Fruit fly (Drosophila melanogaster) whole organism, embryonic: Measurements from ENCODE around the gene Kaz1-ORFB.

Experiments
- Abd-B ChIP-seq: fragments of 200-800 bp; sonication (Bioruptor generic); optimal IDR thresholded peaks from 2 replicates; lab custom pipeline; 2018; ENCODE audit warnings: missing biosample characterization, mild to moderate bottlenecking, missing genetic modification characterization, moderate library complexity
- Bgb ChIP-seq: fragments of 200-800 bp; sonication (Bioruptor generic); IDR thresholded peaks from 2 replicates; pipeline ENCODE4 v1.3.6; 2022; ENCODE audit warnings: missing biosample characterization, missing genetic modification characterization; ENCODE audit not compliant: partially characterized antibody
- Bteb2 ChIP-seq: fragments of 200-800 bp; sonication (Bioruptor generic); optimal IDR thresholded peaks from 2 replicates; lab custom pipeline; 2016; ENCODE audit warnings: missing biosample characterization, missing genetic modification characterization
- CG1024 ChIP-seq: fragments of 200-800 bp; sonication (Bioruptor generic); IDR thresholded peaks from 2 replicates; pipeline ENCODE4 v1.3.6; 2022; ENCODE audit warnings: missing biosample characterization, missing genetic modification characterization
- CG10274 ChIP-seq: fragments of 200-800 bp; sonication (Bioruptor generic); optimal IDR thresholded peaks from 3 replicates; lab custom pipeline; 2017; ENCODE audit warnings: missing biosample characterization, mild to moderate bottlenecking, missing genetic modification characterization
- CG10366 ChIP-seq: fragments of 200-800 bp; sonication (Bioruptor generic); IDR thresholded peaks from 2 replicates; pipeline ENCODE4 v1.3.6; 2022; ENCODE audit warnings: missing biosample characterization, missing genetic modification characterization
- CG11398 ChIP-seq: fragments of 200-800 bp; sonication (Bioruptor generic); optimal IDR thresholded peaks from 2 replicates; lab custom pipeline; 2016; ENCODE audit warnings: missing biosample characterization, missing genetic modification characterization
- CG12071 ChIP-seq: fragments of 200-800 bp; sonication (Bioruptor generic); optimal IDR thresholded peaks from 3 replicates; lab custom pipeline; 2018; ENCODE audit warnings: missing biosample characterization, mild to moderate bottlenecking, missing genetic modification characterization
- CG1233 ChIP-seq: fragments of 200-800 bp; sonication (Bioruptor generic); optimal IDR thresholded peaks from 4 replicates; lab custom pipeline; 2018; ENCODE audit warnings: missing biosample characterization, mild to moderate bottlenecking, missing genetic modification characterization
- CG14050 ChIP-seq: fragments of 200-800 bp; sonication (Bioruptor generic); IDR thresholded peaks from 3 replicates; pipeline ENCODE4 v1.3.6; 2022; ENCODE audit warnings: missing biosample characterization, missing genetic modification characterization
- CG14441 ChIP-seq: fragments of 200-800 bp; sonication (Bioruptor generic); IDR thresholded peaks from 2 replicates; pipeline ENCODE4 v1.3.6; 2022; ENCODE audit warnings: missing biosample characterization, missing genetic modification characterization
- CG15696 ChIP-seq: fragments of 200-800 bp; sonication (Bioruptor generic); optimal IDR thresholded peaks from 2 replicates; lab custom pipeline; 2019; ENCODE audit warnings: missing biosample characterization, mild to moderate bottlenecking, missing genetic modification characterization, moderate library complexity
- CG1603 ChIP-seq: fragments of 200-800 bp; sonication (Bioruptor generic); optimal IDR thresholded peaks from 2 replicates; lab custom pipeline; 2019; ENCODE audit warnings: missing biosample characterization, mild to moderate bottlenecking, missing genetic modification characterization, moderate library complexity
- CG16813 ChIP-seq: fragments of 200-800 bp; sonication (Bioruptor generic); IDR thresholded peaks from 3 replicates; pipeline ENCODE4 v1.3.6; 2022; ENCODE audit warnings: missing biosample characterization, missing genetic modification characterization; ENCODE audit not compliant: partially characterized antibody
- CG17359 ChIP-seq: fragments of 200-800 bp; sonication (Bioruptor generic); optimal IDR thresholded peaks from 3 replicates; lab custom pipeline; 2018; ENCODE audit warnings: missing biosample characterization, mild to moderate bottlenecking, missing genetic modification characterization, moderate library complexity
- CG17361 ChIP-seq: fragments of 200-800 bp; sonication (Bioruptor generic); IDR thresholded peaks from 3 replicates; pipeline ENCODE4 v1.3.6; 2022; ENCODE audit warnings: missing biosample characterization, missing genetic modification characterization
- CG17568 ChIP-seq: fragments of 200-800 bp; sonication (Bioruptor generic); optimal IDR thresholded peaks from 2 replicates; lab custom pipeline; 2018; ENCODE audit warnings: missing biosample characterization, mild to moderate bottlenecking, missing genetic modification characterization, moderate library complexity
- CG2202 ChIP-seq: fragments of 200-800 bp; sonication (Bioruptor generic); optimal IDR thresholded peaks from 2 replicates; lab custom pipeline; 2018; ENCODE audit warnings: missing biosample characterization, mild to moderate bottlenecking, missing genetic modification characterization
- CG2889 ChIP-seq: fragments of 200-800 bp; sonication (Bioruptor generic); IDR thresholded peaks from 3 replicates; pipeline ENCODE4 v1.3.6; 2022; ENCODE audit warnings: missing biosample characterization, missing genetic modification characterization
- CG32532 ChIP-seq: fragments of 200-800 bp; sonication (Bioruptor generic); IDR thresholded peaks from 2 replicates; pipeline ENCODE4 v1.3.6; 2022; ENCODE audit warnings: missing biosample characterization, missing genetic modification characterization
- CG34224 ChIP-seq: fragments of 200-800 bp; sonication (Bioruptor generic); IDR thresholded peaks from 3 replicates; pipeline ENCODE4 v1.3.6; 2022; ENCODE audit warnings: missing biosample characterization, missing genetic modification characterization; ENCODE audit not compliant: partially characterized antibody
- CG6765 ChIP-seq: fragments of 200-800 bp; sonication (Bioruptor generic); optimal IDR thresholded peaks from 3 replicates; lab custom pipeline; 2017; ENCODE audit warnings: missing biosample characterization, mild to moderate bottlenecking, missing genetic modification characterization
- CG6791 ChIP-seq: fragments of 200-800 bp; sonication (Bioruptor generic); IDR thresholded peaks from 3 replicates; pipeline ENCODE4 v1.3.6; 2022; ENCODE audit warnings: missing biosample characterization, missing genetic modification characterization; ENCODE audit not compliant: partially characterized antibody
- CG7372 ChIP-seq: fragments of 200-800 bp; sonication (Bioruptor generic); IDR thresholded peaks from 2 replicates; pipeline ENCODE4 v1.3.6; 2022; ENCODE audit warnings: missing biosample characterization, missing genetic modification characterization
- CG7963 ChIP-seq: fragments of 200-800 bp; sonication (Bioruptor generic); IDR thresholded peaks from 3 replicates; pipeline ENCODE4 v1.3.6; 2022; ENCODE audit warnings: missing biosample characterization, missing genetic modification characterization; ENCODE audit not compliant: partially characterized antibody
- CG8359 ChIP-seq: fragments of 200-800 bp; sonication (Bioruptor generic); optimal IDR thresholded peaks from 2 replicates; lab custom pipeline; 2017; ENCODE audit warnings: missing biosample characterization, mild to moderate bottlenecking, missing genetic modification characterization, borderline replicate concordance
- CG9215 ChIP-seq: fragments of 200-800 bp; sonication (Bioruptor generic); IDR thresholded peaks from 2 replicates; pipeline ENCODE4 v1.3.6; 2022; ENCODE audit warnings: missing biosample characterization, missing genetic modification characterization
- Dll ChIP-seq: fragments of 200-800 bp; sonication (Bioruptor generic); IDR thresholded peaks from 4 replicates; pipeline ENCODE4 v1.3.6; 2022; ENCODE audit warnings: missing biosample characterization, missing genetic modification characterization; ENCODE audit not compliant: partially characterized antibody
- Dp ChIP-seq: fragments of 200-800 bp; sonication (Bioruptor generic); optimal IDR thresholded peaks from 2 replicates; lab custom pipeline; 2018; ENCODE audit warnings: missing biosample characterization, mild to moderate bottlenecking, missing genetic modification characterization, moderate library complexity
- Hand ChIP-seq: fragments of 200-800 bp; sonication (Bioruptor generic); optimal IDR thresholded peaks from 2 replicates; lab custom pipeline; 2017; ENCODE audit warnings: mild to moderate bottlenecking, missing biosample characterization, missing genetic modification reagents, missing genetic modification characterization
- MESR4 ChIP-seq: fragments of 200-800 bp; sonication (Bioruptor generic); optimal IDR thresholded peaks from 2 replicates; lab custom pipeline; 2018; ENCODE audit warnings: missing biosample characterization, mild to moderate bottlenecking, missing genetic modification characterization, moderate library complexity
- Oaz ChIP-seq: fragments of 200-800 bp; sonication (Bioruptor generic); IDR thresholded peaks from 2 replicates; pipeline ENCODE4 v1.3.6; 2022; ENCODE audit warnings: missing biosample characterization, missing genetic modification characterization
- Scr ChIP-seq: fragments of 200-800 bp; sonication (Bioruptor generic); IDR thresholded peaks from 2 replicates; pipeline ENCODE4 v1.3.6; 2022; ENCODE audit warnings: missing biosample characterization, missing genetic modification characterization; ENCODE audit not compliant: partially characterized antibody
- YL-1 ChIP-seq: fragments of 200-800 bp; sonication (Bioruptor generic); optimal IDR thresholded peaks from 3 replicates; lab custom pipeline; 2017; ENCODE audit warnings: missing biosample characterization, mild to moderate bottlenecking, missing genetic modification characterization
- abd-A ChIP-seq: fragments of 200-800 bp; sonication (Bioruptor generic); optimal IDR thresholded peaks from 3 replicates; lab custom pipeline; 2019; ENCODE audit warnings: missing biosample characterization, mild to moderate bottlenecking, missing genetic modification characterization, moderate library complexity
- ap ChIP-seq: fragments of 200-800 bp; sonication (Bioruptor generic); IDR thresholded peaks from 2 replicates; pipeline ENCODE4 v1.3.6; 2022; ENCODE audit warnings: missing biosample characterization, missing genetic modification characterization
- crc ChIP-seq: fragments of 200-800 bp; sonication (Bioruptor generic); optimal IDR thresholded peaks from 2 replicates; lab custom pipeline; 2016; ENCODE audit warnings: missing biosample characterization, missing genetic modification characterization
- crol ChIP-seq: fragments of 200-800 bp; sonication (Bioruptor generic); IDR thresholded peaks from 2 replicates; pipeline ENCODE4 v1.3.6; 2022; ENCODE audit warnings: missing biosample characterization, missing genetic modification characterization
- disco-r ChIP-seq: fragments of 200-800 bp; sonication (Bioruptor generic); optimal IDR thresholded peaks from 2 replicates; lab custom pipeline; 2016; ENCODE audit warnings: missing biosample characterization, missing genetic modification characterization
- emc ChIP-seq: fragments of 200-800 bp; sonication (Bioruptor generic); optimal IDR thresholded peaks from 2 replicates; lab custom pipeline; 2016; ENCODE audit warnings: missing biosample characterization, missing genetic modification characterization
- grau ChIP-seq: fragments of 200-800 bp; optimal IDR thresholded peaks from 3 replicates; lab custom pipeline; 2019; ENCODE audit warnings: missing biosample characterization, mild to moderate bottlenecking, missing genetic modification characterization, moderate library complexity
- org-1 ChIP-seq: fragments of 200-800 bp; sonication (Bioruptor generic); optimal IDR thresholded peaks from 2 replicates; lab custom pipeline; 2017; ENCODE audit warnings: missing biosample characterization, missing genetic modification characterization
- p53 ChIP-seq: fragments of 200-800 bp; sonication (Bioruptor generic); optimal IDR thresholded peaks from 2 replicates; lab custom pipeline; 2016; ENCODE audit warnings: missing biosample characterization, missing genetic modification characterization
- sima ChIP-seq: fragments of 200-800 bp; sonication (Bioruptor generic); optimal IDR thresholded peaks from 2 replicates; lab custom pipeline; 2016; ENCODE audit warnings: missing biosample characterization, missing genetic modification characterization
- sob ChIP-seq: fragments of 200-800 bp; sonication (Bioruptor generic); IDR thresholded peaks from 2 replicates; pipeline ENCODE4 v1.3.6; 2022; ENCODE audit warnings: missing biosample characterization, missing genetic modification characterization
- tll ChIP-seq, 2 experiments: fragments of 200-800 bp in 1 of 2; fragments of >200 bp in 1 of 2; sonication (Bioruptor generic) in 1 of 2; optimal IDR thresholded peaks; 2 replicates each; lab custom pipeline; 2017 to 2019; ENCODE audit warnings: missing biosample characterization in 2 of 2, missing genetic modification characterization in 2 of 2, mild to moderate bottlenecking in 1 of 2, moderate library complexity in 1 of 2
- tx ChIP-seq: fragments of 200-800 bp; sonication (Bioruptor generic); optimal IDR thresholded peaks from 2 replicates; lab custom pipeline; 2016; ENCODE audit warnings: missing biosample characterization, missing genetic modification characterization
- wdn ChIP-seq: fragments of 200-800 bp; sonication (Bioruptor generic); IDR thresholded peaks from 2 replicates; pipeline ENCODE4 v1.3.6; 2022; ENCODE audit warnings: missing biosample characterization, missing genetic modification characterization

The Kaz1-ORFB gene

dm6 chr3L:257618-258475 lies 41.4 kb downstream of the Kaz1-ORFB start, which contains the start of the genes DIP2 and wac (continued):
- TF ChIP-seq CG2202 = no peak
- peak; percentile 71 for TF ChIP-seq Bteb2
- peak; percentile 86 for TF ChIP-seq CG34224 (GFP tag; lab: Robert Waterston, UW)
- no peak for TF ChIP-seq org-1 (GFP tag; lab: Kevin White, UChicago)
- peak; percentile 72 for TF ChIP-seq CG11398 (GFP tag; lab: Kevin White, UChicago)
- no peak for TF ChIP-seq CG12071 (GFP tag; lab: Kevin White, UChicago)
- TF ChIP-seq wdn (GFP tag; lab: Robert Waterston, UW) = peak; percentile 61
- TF ChIP-seq Oaz (GFP tag; lab: Robert Waterston, UW) = peak; percentile 50
- TF ChIP-seq CG8359 (GFP tag; lab: Kevin White, UChicago) = no peak
- TF ChIP-seq CG15696 (tag; lab: Kevin White, UChicago) = peak; percentile 55
- no peak for TF ChIP-seq CG9215 (GFP tag; lab: Robert Waterston, UW)
- TF ChIP-seq CG6791 = peak; percentile 88
- peak; percentile 88 for TF ChIP-seq CG16813 (GFP tag; lab: Robert Waterston, UW)
- TF ChIP-seq CG32532 (GFP tag; lab: Robert Waterston, UW) = peak; percentile 85
- peak; percentile 51 for TF ChIP-seq MESR4 (GFP tag; lab: Kevin White, UChicago)
- no peak for TF ChIP-seq Hand
- peak; percentile 62 for TF ChIP-seq grau (tag; lab: Kevin White, UChicago)
- peak; percentile 84 for TF ChIP-seq YL-1 (GFP tag; lab: Kevin White, UChicago)
- TF ChIP-seq CG14050 = peak; percentile 19; the same call in 1 of the 3 replicates
- peak; percentile 77 for TF ChIP-seq Dp
- TF ChIP-seq Abd-B (GFP tag; lab: Kevin White, UChicago) = no peak
- no peak for TF ChIP-seq crol (GFP tag; lab: Robert Waterston, UW)
- TF ChIP-seq CG1233 (GFP tag; lab: Kevin White, UChicago) = peak; percentile 49
- TF ChIP-seq abd-A (tag; lab: Kevin White, UChicago) = no peak
- TF ChIP-seq Dll = peak; percentile 96
- TF ChIP-seq tll (GFP tag; optimal IDR thresholded peaks at IDR 0.05; lab: Kevin White, UChicago) = no peak
- TF ChIP-seq CG7372 (GFP tag; lab: Robert Waterston, UW) = peak; percentile 52
- TF ChIP-seq p53 (GFP tag; lab: Kevin White, UChicago) = peak; percentile 76
- TF ChIP-seq emc (GFP tag; lab: Kevin White, UChicago) = peak; percentile 25
- peak; percentile 73 for TF ChIP-seq CG7963 (GFP tag; lab: Robert Waterston, UW)
- TF ChIP-seq CG14441 (GFP tag; lab: Robert Waterston, UW) = peak; percentile 62
- TF ChIP-seq CG10366 (GFP tag; lab: Robert Waterston, UW) = peak; percentile 57; the same call in 1 of the 2 replicates
- TF ChIP-seq sob (GFP tag; lab: Robert Waterston, UW) = peak; percentile 74
- TF ChIP-seq tx (GFP tag; lab: Kevin White, UChicago) = peak; percentile 84
- peak; percentile 60; the same call in 2 of the 3 replicates for TF ChIP-seq CG2889 (GFP tag; lab: Robert Waterston, UW)
- TF ChIP-seq CG6765 (GFP tag; lab: Kevin White, UChicago) = peak; percentile 42
- peak; percentile 62; the same call in 1 of the 2 replicates for TF ChIP-seq CG1024 (GFP tag; lab: Robert Waterston, UW)
- peak; percentile 91 for TF ChIP-seq Bgb (GFP tag; lab: Robert Waterston, UW)
- peak; percentile 62; the same call in 2 of the 3 replicates for TF ChIP-seq CG17361 (GFP tag; lab: Robert Waterston, UW)
- peak; percentile 91 for TF ChIP-seq Scr (GFP tag; lab: Robert Waterston, UW)
- peak; percentile 74 for TF ChIP-seq CG1603 (tag; lab: Kevin White, UChicago)
- no peak for TF ChIP-seq sima
- TF ChIP-seq disco-r = peak; percentile 52
- TF ChIP-seq CG17359 (tag; lab: Kevin White, UChicago) = peak; percentile 67
- TF ChIP-seq CG10274 (GFP tag; lab: Kevin White, UChicago) = no peak
- no peak for TF ChIP-seq ap
- TF ChIP-seq crc (GFP tag; lab: Kevin White, UChicago) = peak; percentile 67
- TF ChIP-seq CG17568 (GFP tag; lab: Kevin White, UChicago) = no peak
